Fruit fly (Drosophila melanogaster) whole organism, embryonic: ENCODE results near the gene btv.

ENCODE experiments used
- CG16779 ChIP-seq: fragments of 200-800 bp; sonication (Bioruptor generic); IDR thresholded peaks from 2 replicates; pipeline ENCODE4 v1.3.6; 2022; ENCODE audit warnings: missing biosample characterization, missing genetic modification characterization
- CG32767 ChIP-seq: fragments of 200-800 bp; sonication (Bioruptor generic); IDR thresholded peaks from 2 replicates; pipeline ENCODE4 v1.3.6; 2022; ENCODE audit warnings: missing biosample characterization, missing genetic modification characterization
- D19B ChIP-seq: fragments of 200-800 bp; sonication (Bioruptor generic); optimal IDR thresholded peaks from 2 replicates; lab custom pipeline; 2017; ENCODE audit warnings: missing biosample characterization, mild to moderate bottlenecking, missing genetic modification characterization
- E2f1 ChIP-seq: fragments of 200-800 bp; sonication (Bioruptor generic); IDR thresholded peaks from 2 replicates; pipeline ENCODE4 v1.3.6; 2022; ENCODE audit warnings: missing biosample characterization, missing genetic modification characterization
- Hr78 ChIP-seq, 2 experiments: fragments of 200-800 bp in 1 of 2; fragments of >200 bp in 1 of 2; sonication (Bioruptor generic) in 1 of 2; optimal IDR thresholded peaks; 2 replicates each; lab custom pipeline; 2017 to 2019; ENCODE audit warnings: missing biosample characterization in 2 of 2, missing genetic modification characterization in 2 of 2, mild to moderate bottlenecking in 1 of 2, moderate library complexity in 1 of 2
- Six4 ChIP-seq: fragments of 200-800 bp; sonication (Bioruptor generic); optimal IDR thresholded peaks from 2 replicates; lab custom pipeline; 2016; ENCODE audit warnings: missing biosample characterization, missing genetic modification characterization
- prd ChIP-seq, 3 experiments: fragments of >200 bp in 2 of 3; fragments of 200-800 bp in 1 of 3; sonication (Bioruptor generic) in 1 of 3; optimal IDR thresholded peaks in 2 of 3; IDR thresholded peaks in 1 of 3; 2 replicates in 2 of 3; 3 replicates in 1 of 3; pipeline versions ENCODE4 v1.3.6 to Lab custom; 2017 to 2022; ENCODE audit warnings: missing biosample characterization in 1 of 3, missing genetic modification characterization in 1 of 3

DNA sequence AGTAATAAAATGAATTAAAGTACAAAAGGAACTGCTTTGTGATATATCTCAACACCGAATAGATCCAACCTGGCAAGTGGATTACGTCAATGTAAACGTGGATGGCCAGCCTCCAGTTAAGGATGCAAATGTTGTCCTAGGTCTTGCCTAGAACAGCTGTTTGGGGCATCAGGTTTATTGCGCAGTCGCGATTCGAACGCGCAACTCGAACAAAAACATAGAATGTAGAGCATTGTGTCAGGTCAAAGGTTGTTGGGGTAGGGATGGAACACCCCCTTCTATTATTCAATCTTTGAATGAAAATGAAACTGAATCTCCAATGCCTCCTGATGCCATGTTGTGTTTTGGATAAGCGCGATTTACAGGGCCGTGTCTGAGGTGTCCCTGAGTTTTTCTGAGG, 27.4 kb upstream of the btv start:
- no peak for TF ChIP-seq CG32767
- TF ChIP-seq Six4: no peak
- TF ChIP-seq E2f1 (GFP tag; lab: Robert Waterston, UW): no peak
- no peak for TF ChIP-seq CG16779 (GFP tag; lab: Robert Waterston, UW)
- no peak for TF ChIP-seq D19B (GFP tag; lab: Kevin White, UChicago)
- TF ChIP-seq Hr78 (GFP tag; optimal IDR thresholded peaks at IDR 0.05; lab: Kevin White, UChicago): no peak
- no peak for TF ChIP-seq prd (optimal IDR thresholded peaks at IDR 0.05; lab: Kevin White, UChicago)
- no peak for TF ChIP-seq prd (GFP tag; IDR thresholded peaks at IDR 0.05; lab: Robert Waterston, UW)
